Worm (Caenorhabditis elegans): ENCODE measurements around the gene srh-123.

- TF ChIP-seq cog-1 (tag; optimal IDR thresholded peaks at IDR 0.05): no peak
- TF ChIP-seq med-1 (GFP tag; optimal IDR thresholded peaks at IDR 0.05; ENCODE audit: insufficient read depth): no peak
- no peak for TF ChIP-seq flt-1 (GFP tag; IDR thresholded peaks at IDR 0.05)
- TF ChIP-seq ztf-29 (GFP tag; IDR thresholded peaks at IDR 0.05): no peak
- TF ChIP-seq ztf-23 (GFP tag; IDR thresholded peaks at IDR 0.05): no peak
- no peak for TF ChIP-seq klf-2 (GFP tag; conservative IDR thresholded peaks at IDR 0.05)
Measured at ce11 chrV:17508493-17508892, 34.7 kb downstream of the srh-123 start, which contains the start of gene srw-32.

Data from whole organism, midembryonic.